Fruit fly (Drosophila melanogaster): ENCODE results near the gene Brd7-9.

Brd7-9 gene

dm6 chr2L:7799804-7800433, 17.3 kb downstream of the Brd7-9 start, which contains the start of the genes Herp and r2d2 (continued):
- TF ChIP-seq MBD-R2 (GFP tag; IDR thresholded peaks at IDR 0.05) (peak; percentile 54; the same call in 1 of the 2 replicates), lmd (GFP tag; IDR thresholded peaks at IDR 0.05) (peak; percentile 90), CG11085 (GFP tag; IDR thresholded peaks at IDR 0.05) (peak; percentile 86), CG10431 (GFP tag; optimal IDR thresholded peaks at IDR 0.05) (peak; percentile 52), CG12769 (tag; optimal IDR thresholded peaks at IDR 0.05) (peak; percentile 95), fu2 (GFP tag; optimal IDR thresholded peaks at IDR 0.05) (peak; percentile 93), Dad (GFP tag; optimal IDR thresholded peaks at IDR 0.05) (peak; percentile 91), Tbp (GFP tag; optimal IDR thresholded peaks at IDR 0.05) (no peak), CG8281 (tag; optimal IDR thresholded peaks at IDR 0.05) (peak; percentile 84), chif (GFP tag; optimal IDR thresholded peaks at IDR 0.05) (peak; percentile 90 to 93), CG4820 (GFP tag; optimal IDR thresholded peaks at IDR 0.05) (peak; percentile 91), cg (GFP tag; optimal IDR thresholded peaks at IDR 0.05) (no peak), CG2116 (GFP tag; optimal IDR thresholded peaks at IDR 0.05) (peak; percentile 99), Myb (GFP tag; optimal IDR thresholded peaks at IDR 0.05) (peak; percentile 89), Fer2 (tag; optimal IDR thresholded peaks at IDR 0.05) (peak; percentile 87), abd-A (tag; optimal IDR thresholded peaks at IDR 0.05) (no peak), CG17385 (GFP tag; optimal IDR thresholded peaks at IDR 0.05) (peak; percentile 83), exex (tag; optimal IDR thresholded peaks at IDR 0.05) (peak; percentile 65), CG14050 (GFP tag; IDR thresholded peaks at IDR 0.05) (peak; percentile 81), CG15011 (GFP tag; optimal IDR thresholded peaks at IDR 0.05) (peak; percentile 76), CG6254 (GFP tag; optimal IDR thresholded peaks at IDR 0.05) (peak; percentile 24), CG11504 (tag; optimal IDR thresholded peaks at IDR 0.05) (peak; percentile 90), sug (tag; optimal IDR thresholded peaks at IDR 0.05) (peak; percentile 95), tap (tag; optimal IDR thresholded peaks at IDR 0.05) (peak; percentile 81), sisA (GFP tag; IDR thresholded peaks at IDR 0.05) (peak; percentile 90), Trl (optimal IDR thresholded peaks at IDR 0.05) (no peak), Trl (GFP tag; optimal IDR thresholded peaks at IDR 0.05) (peak; percentile 96), ind (GFP tag; optimal IDR thresholded peaks at IDR 0.05) (peak; percentile 93), eve (GFP tag; optimal IDR thresholded peaks at IDR 0.05) (peak in 1 of 2 experiments; percentile 88), CG12391 (tag; optimal IDR thresholded peaks at IDR 0.05) (peak; percentile 90), Vsx1 (GFP tag; optimal IDR thresholded peaks at IDR 0.05) (peak; percentile 57), CG15073 (GFP tag; optimal IDR thresholded peaks at IDR 0.05) (peak; percentile 55), al (GFP tag; IDR thresholded peaks at IDR 0.05) (peak; percentile 88), CG6272 (GFP tag; IDR thresholded peaks at IDR 0.05) (peak; percentile 84), Six4 (GFP tag; optimal IDR thresholded peaks at IDR 0.05) (peak; percentile 87), wdn (GFP tag; IDR thresholded peaks at IDR 0.05) (peak; percentile 80; the same call in 1 of the 2 replicates), CG1603 (tag; optimal IDR thresholded peaks at IDR 0.05) (peak; percentile 90), Sox100B (GFP tag; optimal IDR thresholded peaks at IDR 0.05) (peak; percentile 84), CG11247 (GFP tag; IDR thresholded peaks at IDR 0.05) (peak; percentile 86), CG14667 (GFP tag; IDR thresholded peaks at IDR 0.05) (peak; percentile 76; the same call in 1 of the 2 replicates), Gug (GFP tag; IDR thresholded peaks at IDR 0.05) (peak; percentile 88), dati (GFP tag; IDR thresholded peaks at IDR 0.05) (0 out of 2 replicates have a peak, but pooled peaks have one; percentile 36), NC2β (GFP tag; optimal IDR thresholded peaks at IDR 0.05) (peak; percentile 90), Ravus (GFP tag; IDR thresholded peaks at IDR 0.05) (peak; percentile 63), dpn (GFP tag; optimal IDR thresholded peaks at IDR 0.05) (peak; percentile 93 to 96), CG2678 (tag; optimal IDR thresholded peaks at IDR 0.05) (peak; percentile 93), CoRest (tag; optimal IDR thresholded peaks at IDR 0.05) (peak; percentile 95), CG11093 (GFP tag; IDR thresholded peaks at IDR 0.05) (peak; percentile 85; the same call in 2 of the 3 replicates), CG8765 (GFP tag; IDR thresholded peaks at IDR 0.05) (peak; percentile 83), en (GFP tag; optimal IDR thresholded peaks at IDR 0.05) (peak; percentile 87)
